Worm (Caenorhabditis elegans) whole organism, L1 larva: ENCODE data around the gene folt-3.

Experiments
- F16B12.6 ChIP-seq: fragments of 150-350 bp; optimal IDR thresholded peaks from 2 replicates; lab custom pipeline; 2014; ENCODE audit warnings: missing biosample characterization, missing genetic modification characterization
- alr-1 ChIP-seq: fragments of 200-800 bp; sonication (Bioruptor generic); optimal IDR thresholded peaks from 2 replicates; lab custom pipeline; 2018; ENCODE audit warnings: borderline replicate concordance, mild to moderate bottlenecking, missing genetic modification characterization, missing compliant biosample characterization
- aly-2 ChIP-seq: fragments of 150-350 bp; optimal IDR thresholded peaks from 2 replicates; lab custom pipeline; 2014; ENCODE audit warnings: missing biosample characterization, missing genetic modification characterization
- blmp-1 ChIP-seq: fragments of 150-350 bp; optimal IDR thresholded peaks from 2 replicates; lab custom pipeline; 2014; ENCODE audit warnings: missing biosample characterization, missing genetic modification characterization
- ceh-63 ChIP-seq: fragments of 200-800 bp; sonication (Bioruptor generic); optimal IDR thresholded peaks from 2 replicates; lab custom pipeline; 2018; ENCODE audit warnings: mild to moderate bottlenecking, missing genetic modification characterization, missing compliant biosample characterization
- ceh-8 ChIP-seq: fragments of 200-800 bp; sonication (Bioruptor generic); optimal IDR thresholded peaks from 2 replicates; lab custom pipeline; 2018; ENCODE audit warnings: mild to moderate bottlenecking, missing genetic modification characterization, moderate library complexity, missing compliant biosample characterization
- ceh-82 ChIP-seq, 3 experiments: fragments of 150-350 bp in 1 of 3; sonication (generic microtip) in 2 of 3; optimal IDR thresholded peaks; 2 replicates each; lab custom pipeline; 2014 to 2017; ENCODE audit warnings: missing biosample characterization in 3 of 3, missing genetic modification characterization in 3 of 3
- ceh-90 ChIP-seq: sonication (generic microtip); optimal IDR thresholded peaks from 2 replicates; lab custom pipeline; 2016; ENCODE audit warnings: missing genetic modification characterization, missing compliant biosample characterization
- ces-1 ChIP-seq: fragments of 150-350 bp; optimal IDR thresholded peaks from 2 replicates; lab custom pipeline; 2014; ENCODE audit warnings: missing biosample characterization, missing genetic modification reagents, missing genetic modification characterization
- dpl-1 ChIP-seq, 3 experiments: fragments of 150-350 bp in 2 of 3; sonication (generic microtip) in 1 of 3; optimal IDR thresholded peaks; 2 replicates each; lab custom pipeline; 2014 to 2017; ENCODE audit warnings: missing biosample characterization in 3 of 3, missing genetic modification characterization in 3 of 3, missing genetic modification reagents in 3 of 3
- dsc-1 ChIP-seq: sonication (generic microtip); optimal IDR thresholded peaks from 2 replicates; lab custom pipeline; 2016; ENCODE audit warnings: mild to moderate bottlenecking, missing genetic modification characterization, missing compliant biosample characterization
- efl-1 ChIP-seq, 4 experiments: fragments of 150-350 bp; optimal IDR thresholded peaks in 3 of 4; peaks in 1 of 4; 1 replicate in 1 of 4; 2 replicates in 3 of 4; lab custom pipeline; 2014; ENCODE audit warnings: missing biosample characterization in 2 of 4, missing genetic modification characterization in 2 of 4, missing genetic modification reagents in 2 of 4
- elt-3 ChIP-seq, 6 experiments: fragments of 150-350 bp in 1 of 6; sonication (generic microtip); optimal IDR thresholded peaks; 2 replicates each; lab custom pipeline; 2017 to 2018; ENCODE audit warnings: missing biosample characterization in 6 of 6, missing genetic modification characterization in 6 of 6, inconsistent platforms in 1 of 6
- ets-5 ChIP-seq: fragments of 200-800 bp; sonication (Bioruptor generic); IDR thresholded peaks from 2 replicates; pipeline ENCODE4 v1.3.6; 2022; ENCODE audit warnings: missing genetic modification characterization, missing compliant biosample characterization
- fkh-10 ChIP-seq: sonication (generic microtip); optimal IDR thresholded peaks from 2 replicates; lab custom pipeline; 2017; ENCODE audit warnings: missing biosample characterization, missing genetic modification reagents, missing genetic modification characterization
- fkh-8 ChIP-seq: sonication (generic microtip); optimal IDR thresholded peaks from 2 replicates; lab custom pipeline; 2016; ENCODE audit warnings: mild to moderate bottlenecking, missing genetic modification characterization, missing compliant biosample characterization
- fos-1 ChIP-seq: fragments of 150-350 bp; optimal IDR thresholded peaks from 2 replicates; lab custom pipeline; 2014; ENCODE audit warnings: missing biosample characterization, missing genetic modification characterization
- grh-1 ChIP-seq: fragments of 200-800 bp; sonication (Bioruptor generic); IDR thresholded peaks from 2 replicates; pipeline ENCODE4 v1.3.6; 2022; ENCODE audit warnings: missing genetic modification reagents, missing genetic modification characterization, missing compliant biosample characterization
- hlh-17 ChIP-seq: fragments of 200-800 bp; sonication (Bioruptor generic); optimal IDR thresholded peaks from 2 replicates; lab custom pipeline; 2018; ENCODE audit warnings: missing genetic modification characterization, mild to moderate bottlenecking, missing compliant biosample characterization, moderate library complexity, borderline replicate concordance
- irx-1 ChIP-seq: sonication (generic microtip); optimal IDR thresholded peaks from 2 replicates; lab custom pipeline; 2016; ENCODE audit warnings: missing genetic modification characterization, missing compliant biosample characterization
- isw-1 ChIP-seq: fragments of 200-800 bp; sonication (Bioruptor generic); IDR thresholded peaks from 2 replicates; pipeline ENCODE4 v1.3.6; 2022; ENCODE audit warnings: missing genetic modification characterization, missing compliant biosample characterization
- lin-14 ChIP-seq: fragments of 200-800 bp; sonication (Bioruptor generic); optimal IDR thresholded peaks from 2 replicates; lab custom pipeline; 2018; ENCODE audit warnings: mild to moderate bottlenecking, missing genetic modification characterization, moderate library complexity, missing compliant biosample characterization
- lin-15B ChIP-seq: fragments of 150-350 bp; sonication (generic microtip); optimal IDR thresholded peaks from 3 replicates; lab custom pipeline; 2014; ENCODE audit warnings: missing biosample characterization, missing genetic modification characterization
- lin-35 ChIP-seq, 2 experiments: fragments of 150-350 bp; optimal IDR thresholded peaks; 2 replicates each; lab custom pipeline; 2014; ENCODE audit warnings: missing biosample characterization in 2 of 2, missing genetic modification characterization in 2 of 2, missing genetic modification reagents in 2 of 2
- lsy-2 ChIP-seq, 2 experiments: fragments of 150-350 bp; optimal IDR thresholded peaks; 2 replicates each; lab custom pipeline; 2014; ENCODE audit warnings: missing biosample characterization in 2 of 2, missing genetic modification characterization in 2 of 2
- mab-9 ChIP-seq: fragments of 200-800 bp; sonication (Bioruptor generic); IDR thresholded peaks from 2 replicates; pipeline ENCODE4 v1.3.6; 2022; ENCODE audit warnings: missing genetic modification reagents, missing genetic modification characterization, missing compliant biosample characterization
- mdl-1 ChIP-seq, 2 experiments: fragments of 150-350 bp; optimal IDR thresholded peaks; 2 replicates each; lab custom pipeline; 2014 to 2017; ENCODE audit warnings: missing biosample characterization in 2 of 2, missing genetic modification characterization in 2 of 2, inconsistent platforms in 1 of 2
- nhr-11 ChIP-seq: fragments of 150-350 bp; optimal IDR thresholded peaks from 2 replicates; lab custom pipeline; 2014; ENCODE audit warnings: missing biosample characterization, missing genetic modification characterization
- nhr-12 ChIP-seq: sonication (generic microtip); optimal IDR thresholded peaks from 2 replicates; lab custom pipeline; 2017; ENCODE audit warnings: missing biosample characterization, missing genetic modification characterization
- nhr-20 ChIP-seq: sonication (generic microtip); optimal IDR thresholded peaks from 2 replicates; lab custom pipeline; 2016; ENCODE audit warnings: mild to moderate bottlenecking, missing genetic modification characterization, missing compliant biosample characterization
- nhr-237 ChIP-seq: fragments of 150-350 bp; optimal IDR thresholded peaks from 2 replicates; lab custom pipeline; 2014; ENCODE audit warnings: missing biosample characterization, missing genetic modification characterization
- nhr-47 ChIP-seq: sonication (generic microtip); optimal IDR thresholded peaks from 2 replicates; lab custom pipeline; 2016; ENCODE audit warnings: mild to moderate bottlenecking, missing genetic modification characterization, moderate library complexity, missing compliant biosample characterization
- nhr-76 ChIP-seq: sonication (generic microtip); optimal IDR thresholded peaks from 2 replicates; lab custom pipeline; 2017; ENCODE audit warnings: missing biosample characterization, missing genetic modification characterization
- nhr-77 ChIP-seq: fragments of 150-350 bp; optimal IDR thresholded peaks from 2 replicates; lab custom pipeline; 2014; ENCODE audit warnings: missing biosample characterization, missing genetic modification characterization
- nhr-90 ChIP-seq: sonication (generic microtip); optimal IDR thresholded peaks from 2 replicates; lab custom pipeline; 2016; ENCODE audit warnings: mild to moderate bottlenecking, missing genetic modification characterization, missing compliant biosample characterization; ENCODE audit not compliant: poor library complexity
- pqm-1 ChIP-seq: sonication (generic microtip); optimal IDR thresholded peaks from 3 replicates; lab custom pipeline; 2017; ENCODE audit warnings: missing biosample characterization, missing genetic modification characterization
- rnt-1 ChIP-seq: sonication (generic microtip); optimal IDR thresholded peaks from 2 replicates; lab custom pipeline; 2016; ENCODE audit warnings: mild to moderate bottlenecking, missing genetic modification characterization, moderate library complexity, missing compliant biosample characterization
- snpc-4 ChIP-seq: fragments of 150-350 bp; optimal IDR thresholded peaks from 2 replicates; lab custom pipeline; 2014; ENCODE audit warnings: missing biosample characterization, missing genetic modification characterization
- sox-4 ChIP-seq: sonication (generic microtip); optimal IDR thresholded peaks from 2 replicates; lab custom pipeline; 2016; ENCODE audit warnings: missing genetic modification characterization, missing compliant biosample characterization
- sptf-1 ChIP-seq: fragments of 150-350 bp; optimal IDR thresholded peaks from 2 replicates; lab custom pipeline; 2014; ENCODE audit warnings: missing biosample characterization, missing genetic modification characterization
- swsn-7 ChIP-seq: sonication (generic microtip); optimal IDR thresholded peaks from 2 replicates; lab custom pipeline; 2016; ENCODE audit warnings: missing genetic modification characterization, missing compliant biosample characterization
- tbx-2 ChIP-seq: sonication (generic microtip); optimal IDR thresholded peaks from 2 replicates; lab custom pipeline; 2016; ENCODE audit warnings: missing genetic modification characterization, missing compliant biosample characterization
- tlp-1 ChIP-seq: fragments of 150-350 bp; optimal IDR thresholded peaks from 2 replicates; lab custom pipeline; 2014; ENCODE audit warnings: missing biosample characterization, missing genetic modification characterization
- unc-130 ChIP-seq: fragments of 150-350 bp; optimal IDR thresholded peaks from 2 replicates; lab custom pipeline; 2017; ENCODE audit warnings: missing biosample characterization, missing genetic modification characterization, inconsistent platforms
- unc-30 ChIP-seq: sonication (generic microtip); optimal IDR thresholded peaks from 2 replicates; lab custom pipeline; 2017; ENCODE audit warnings: missing biosample characterization, missing genetic modification characterization
- unc-62 ChIP-seq: fragments of 150-350 bp; optimal IDR thresholded peaks from 2 replicates; lab custom pipeline; 2014; ENCODE audit warnings: missing biosample characterization, missing genetic modification reagents, missing genetic modification characterization
- unc-86 ChIP-seq: sonication (generic microtip); optimal IDR thresholded peaks from 2 replicates; lab custom pipeline; 2016; ENCODE audit warnings: missing genetic modification characterization, missing compliant biosample characterization
- unc-98 ChIP-seq: fragments of 200-800 bp; sonication (Bioruptor generic); IDR thresholded peaks from 2 replicates; pipeline ENCODE4 v1.3.6; 2022; ENCODE audit warnings: missing genetic modification characterization, missing compliant biosample characterization
- vab-15 ChIP-seq: sonication (generic microtip); optimal IDR thresholded peaks from 2 replicates; lab custom pipeline; 2017; ENCODE audit warnings: missing genotype, mild to moderate bottlenecking, missing genetic modification characterization, missing compliant biosample characterization
- xbp-1 ChIP-seq: sonication (generic microtip); optimal IDR thresholded peaks from 2 replicates; lab custom pipeline; 2016; ENCODE audit warnings: missing genetic modification characterization, missing compliant biosample characterization
- zag-1 ChIP-seq: fragments of 150-350 bp; optimal IDR thresholded peaks from 2 replicates; lab custom pipeline; 2014; ENCODE audit warnings: missing biosample characterization, missing genetic modification characterization
- ztf-11 ChIP-seq, 2 experiments: sonication (generic microtip); optimal IDR thresholded peaks; 2 replicates each; lab custom pipeline; 2016 to 2017; ENCODE audit warnings: missing genetic modification characterization in 2 of 2, missing biosample characterization in 1 of 2, missing compliant biosample characterization in 1 of 2

Gene folt-3

DNA sequence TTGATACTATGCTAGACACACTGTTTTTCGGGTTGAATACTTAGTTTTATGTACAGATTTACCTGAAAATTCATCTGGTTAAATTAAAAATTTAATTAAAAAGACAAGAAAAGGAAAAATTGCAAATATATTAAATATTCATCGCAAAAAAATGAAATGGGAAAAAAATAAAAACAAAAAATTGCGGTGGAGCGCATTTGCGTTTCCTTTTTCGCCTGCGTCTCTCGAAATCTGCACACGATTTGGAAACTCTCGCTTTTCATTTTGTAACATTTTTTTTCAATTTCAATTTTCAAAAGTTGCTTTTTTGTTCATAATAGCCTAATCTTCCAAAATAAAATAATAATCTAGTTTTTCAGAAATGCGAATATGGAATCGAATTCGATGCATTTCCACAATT, 21.9 kb downstream of the folt-3 start, which contains the start of the genes F19F10.11 and C50E3.5 (continued):
- TF ChIP-seq lin-35 (GFP tag; optimal IDR thresholded peaks at IDR 0.05; lab: Kevin White, UChicago), result peak; percentile 27 to 64
- peak; percentile 62 for TF ChIP-seq dsc-1 (tag; lab: Kevin White, UChicago)
- no peak for TF ChIP-seq ceh-8
- TF ChIP-seq tbx-2, result peak; percentile 70
- TF ChIP-seq nhr-20 (tag; lab: Kevin White, UChicago), result peak; percentile 69
- TF ChIP-seq nhr-90, result peak; percentile 66
- peak; percentile 46 for TF ChIP-seq fos-1 (tag; lab: Kevin White, UChicago)
- no peak for TF ChIP-seq tlp-1
- no peak for TF ChIP-seq mab-9 (GFP tag; lab: Robert Waterston, UW)
- no peak for TF ChIP-seq nhr-12
- no peak for TF ChIP-seq nhr-237
- TF ChIP-seq mdl-1 (tag; optimal IDR thresholded peaks at IDR 0.05; lab: Kevin White, UChicago), result peak in 1 of 2 experiments; percentile 32
- no peak for TF ChIP-seq ceh-63 (GFP tag; lab: Kevin White, UChicago)
- TF ChIP-seq lsy-2 (tag; optimal IDR thresholded peaks at IDR 0.05; lab: Kevin White, UChicago), result peak; percentile 71 to 74
- TF ChIP-seq grh-1 (GFP tag; lab: Robert Waterston, UW), result peak; percentile 18; the same call in 1 of the 2 replicates
- TF ChIP-seq ets-5 (GFP tag; lab: Robert Waterston, UW), result no peak
- peak; percentile 21 to 60 (median 44) for TF ChIP-seq ceh-82 (tag; optimal IDR thresholded peaks at IDR 0.05; lab: Kevin White, UChicago)
- peak; percentile 26 for TF ChIP-seq isw-1
- no peak for TF ChIP-seq ceh-90 (tag; lab: Kevin White, UChicago)
- no peak for TF ChIP-seq fkh-8 (tag; lab: Kevin White, UChicago)
- TF ChIP-seq nhr-47, result peak; percentile 73
- no peak for TF ChIP-seq alr-1 (tag; lab: Kevin White, UChicago)
- no peak for TF ChIP-seq fkh-10
- TF ChIP-seq sptf-1 (tag; lab: Kevin White, UChicago), result no peak
- TF ChIP-seq dpl-1 (GFP tag; optimal IDR thresholded peaks at IDR 0.05; lab: Kevin White, UChicago), result peak; percentile 48 to 72 (median 66)
- peak; percentile 69 to 71 for TF ChIP-seq efl-1 (optimal IDR thresholded peaks at IDR 0.05; lab: Kevin White, UChicago)
- peak; percentile 69 to 95 for TF ChIP-seq efl-1 (GFP tag; optimal IDR thresholded peaks at IDR 0.05 in 1 of 2; lab: Kevin White, UChicago)
- no peak for TF ChIP-seq hlh-17 (GFP tag; lab: Kevin White, UChicago)
- TF ChIP-seq unc-130, result no peak
- no peak for TF ChIP-seq zag-1 (tag; lab: Kevin White, UChicago)

DNA sequence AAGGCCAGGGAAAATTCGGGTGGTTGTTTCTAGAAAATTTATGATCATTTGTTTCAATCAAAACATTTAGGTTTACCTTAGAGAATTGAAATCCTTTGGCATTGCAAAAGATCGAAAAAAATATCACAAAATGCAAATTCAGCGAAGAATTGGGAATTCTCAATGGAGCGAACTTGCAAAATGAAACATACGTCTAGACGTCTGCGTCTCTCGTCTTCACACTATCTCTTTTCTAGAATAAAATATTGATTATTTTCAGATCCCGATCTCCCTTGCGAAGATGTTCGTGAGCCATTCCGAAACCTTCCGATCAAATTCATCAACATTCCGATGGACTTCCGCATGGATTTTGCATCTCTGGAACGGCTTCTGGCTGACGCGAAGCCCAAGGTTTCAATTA, 29.2 kb downstream of the folt-3 start, which contains the start of gene ets-6:
Gene ets-6 (minus strand): TSS at position 169 of the 400 bp plus-strand sequence.
- TF ChIP-seq ceh-63 (GFP tag; lab: Kevin White, UChicago) (no peak), isw-1 (no peak), lin-14 (no peak), lin-15B (tag; lab: Kevin White, UChicago) (peak; percentile 2), pqm-1 (tag; lab: Kevin White, UChicago) (no peak), irx-1 (tag; lab: Kevin White, UChicago) (no peak), ztf-11 (tag; optimal IDR thresholded peaks at IDR 0.05; lab: Kevin White, UChicago) (no peak), nhr-76 (tag; lab: Kevin White, UChicago) (no peak), aly-2 (no peak), elt-3 (tag; optimal IDR thresholded peaks at IDR 0.05; lab: Kevin White, UChicago) (peak in 2 of 6 experiments; percentile 12 to 34), ces-1 (GFP tag; lab: Kevin White, UChicago) (no peak), blmp-1 (peak; percentile 20), unc-30 (tag; lab: Kevin White, UChicago) (no peak), sox-4 (no peak), dsc-1 (tag; lab: Kevin White, UChicago) (peak; percentile 44), snpc-4 (tag; lab: Kevin White, UChicago) (peak; percentile 21), unc-62 (GFP tag; lab: Kevin White, UChicago) (no peak), nhr-77 (tag; lab: Kevin White, UChicago) (peak; percentile 60), nhr-11 (tag; lab: Kevin White, UChicago) (no peak), vab-15 (no peak), swsn-7 (peak; percentile 62), unc-86 (tag; lab: Kevin White, UChicago) (peak; percentile 43), F16B12.6 (no peak), rnt-1 (tag; lab: Kevin White, UChicago) (peak; percentile 54), xbp-1 (tag; lab: Kevin White, UChicago) (peak; percentile 55), lin-35 (GFP tag; optimal IDR thresholded peaks at IDR 0.05; lab: Kevin White, UChicago) (peak; percentile 58 to 79), dpl-1 (GFP tag; optimal IDR thresholded peaks at IDR 0.05; lab: Kevin White, UChicago) (peak; percentile 39 to 65 (median 58)), unc-98 (GFP tag; lab: Robert Waterston, UW) (no peak), lsy-2 (tag; optimal IDR thresholded peaks at IDR 0.05; lab: Kevin White, UChicago) (peak; percentile 66 to 77), tlp-1 (no peak)
